Worm (Caenorhabditis elegans): ENCODE data around the gene vit-4.

vit-4 gene

DNA sequence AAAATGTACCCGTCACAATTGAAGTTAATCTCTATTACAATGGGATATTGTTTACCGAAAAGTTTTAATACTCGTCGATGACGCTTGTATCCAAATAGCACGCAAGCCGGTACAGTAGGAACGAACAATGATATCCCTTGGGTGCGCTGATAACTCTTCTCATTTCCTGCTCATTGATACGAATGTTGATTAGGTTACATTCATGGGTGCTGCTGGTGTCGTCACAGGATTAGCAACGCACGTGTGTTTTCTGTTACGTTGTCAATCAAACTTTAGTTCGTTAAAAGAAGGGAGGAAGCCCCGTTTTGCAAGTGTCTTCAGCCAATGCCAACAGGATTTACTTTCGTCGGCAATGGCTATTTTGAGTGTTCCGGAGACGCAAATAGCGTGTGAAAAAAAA is 19.7 kb upstream of the vit-4 start:
- TF ChIP-seq pros-1 (tag; optimal IDR thresholded peaks at IDR 0.05) (no peak), dmd-4 (tag; optimal IDR thresholded peaks at IDR 0.05; ENCODE audit: borderline replicate concordance) (no peak), syd-9 (tag; optimal IDR thresholded peaks at IDR 0.05) (no peak), hlh-13 (GFP tag; optimal IDR thresholded peaks at IDR 0.05) (no peak), sdc-2 (tag; optimal IDR thresholded peaks at IDR 0.05) (no peak), tbx-2 (tag; optimal IDR thresholded peaks at IDR 0.05) (no peak), ceh-14 (tag; optimal IDR thresholded peaks at IDR 0.05) (no peak), pax-1 (tag; optimal IDR thresholded peaks at IDR 0.05) (no peak), hlh-6 (tag; optimal IDR thresholded peaks at IDR 0.05) (no peak), fkh-10 (GFP tag; optimal IDR thresholded peaks at IDR 0.05) (no peak)

DNA sequence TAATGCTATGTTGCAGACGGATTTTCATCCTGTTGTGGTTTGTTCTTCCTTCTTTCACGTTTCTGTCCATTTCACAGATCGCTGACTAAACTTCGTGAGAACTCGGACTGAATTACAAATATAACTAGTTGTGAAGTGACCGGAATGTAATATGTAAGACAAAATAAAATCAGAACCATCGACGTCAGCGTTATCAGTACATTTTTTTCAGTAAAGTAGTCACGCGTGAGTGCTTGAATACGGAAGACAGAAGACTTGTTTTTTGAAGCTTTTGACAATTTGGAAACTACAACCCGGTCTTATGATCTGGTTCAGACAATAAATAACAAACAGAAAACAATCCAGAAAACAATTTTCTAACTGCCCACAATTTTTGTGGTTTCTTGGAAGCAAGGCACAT is 18.0 kb upstream of the vit-4 start:
- TF ChIP-seq rnt-1 (tag; optimal IDR thresholded peaks at IDR 0.05) (no peak), ceh-14 (tag; optimal IDR thresholded peaks at IDR 0.05) (no peak), pha-2 (tag; optimal IDR thresholded peaks at IDR 0.05) (no peak), hlh-8 (tag; optimal IDR thresholded peaks at IDR 0.05) (no peak), odd-2 (tag; optimal IDR thresholded peaks at IDR 0.05) (no peak), ceh-18 (tag; optimal IDR thresholded peaks at IDR 0.05) (no peak), K09A11.1 (tag; optimal IDR thresholded peaks at IDR 0.05; ENCODE audit: insufficient read depth) (no peak), syd-9 (tag; optimal IDR thresholded peaks at IDR 0.05) (no peak), pqm-1 (tag; optimal IDR thresholded peaks at IDR 0.05) (no peak), madf-2 (tag; optimal IDR thresholded peaks at IDR 0.05) (no peak), ztf-16 (tag; optimal IDR thresholded peaks at IDR 0.05) (no peak)

DNA sequence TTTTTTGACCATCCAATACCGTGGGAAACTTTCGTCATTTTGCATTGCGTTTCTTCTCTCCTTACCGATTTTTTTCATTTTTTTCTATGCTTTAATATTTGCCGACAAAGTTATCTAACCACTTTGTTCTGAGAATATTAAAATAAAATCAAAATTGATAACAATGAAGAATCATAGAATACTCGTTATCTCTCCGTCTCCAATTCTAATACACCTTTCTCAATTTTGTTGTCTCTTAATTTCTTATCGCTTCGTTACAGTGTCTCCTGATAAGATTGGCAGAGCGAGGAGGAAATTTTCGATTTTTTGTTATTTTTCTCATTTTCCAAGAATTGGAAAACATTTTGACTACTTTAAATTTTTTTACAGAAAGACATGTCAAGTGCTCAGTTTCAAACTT is 12.5 kb upstream of the vit-4 start, which contains the start of gene ckc-1:
ckc-1 (plus strand) TSS at position 368 of the 400 bp plus-strand sequence.
- TF ChIP-seq pqm-1 (tag; optimal IDR thresholded peaks at IDR 0.05) = peak; percentile 37
- TF ChIP-seq elt-2 (tag; optimal IDR thresholded peaks at IDR 0.05) = peak; percentile 97
- no peak for TF ChIP-seq ceh-30 (tag; optimal IDR thresholded peaks at IDR 0.05)

DNA sequence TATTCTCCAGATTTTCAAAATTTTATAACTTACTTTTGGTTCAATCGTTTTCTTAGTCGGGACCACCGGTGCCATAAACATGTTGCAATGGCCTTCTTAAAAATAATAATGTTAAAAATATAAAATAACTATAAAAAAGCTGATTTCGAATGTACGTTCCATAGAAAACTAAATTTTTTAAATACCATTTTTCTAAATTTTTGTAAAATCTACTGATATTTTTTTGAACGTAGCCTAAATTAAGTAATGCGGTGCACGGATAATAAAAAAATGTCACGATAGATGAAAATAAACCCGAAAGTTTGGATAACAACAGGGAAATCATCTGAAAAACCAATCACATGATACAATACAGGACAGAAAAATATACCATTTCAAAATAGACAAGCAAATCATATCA is 9.7 kb upstream of the vit-4 start, which contains the start of gene T27A10.5:
T27A10.5 (minus strand) TSS at position 101 of the 400 bp plus-strand sequence.
- no peak for TF ChIP-seq unc-86 (tag; optimal IDR thresholded peaks at IDR 0.05)
- no peak for TF ChIP-seq ztf-16 (tag; optimal IDR thresholded peaks at IDR 0.05)
- TF ChIP-seq odd-2 (tag; optimal IDR thresholded peaks at IDR 0.05) = no peak
- no peak for TF ChIP-seq elt-4 (tag; optimal IDR thresholded peaks at IDR 0.05)
- no peak for TF ChIP-seq madf-2 (tag; optimal IDR thresholded peaks at IDR 0.05)
- no peak for TF ChIP-seq unc-3 (GFP tag; conservative IDR thresholded peaks at IDR 0.05)
- TF ChIP-seq unc-3 (tag; optimal IDR thresholded peaks at IDR 0.05) = no peak
- no peak for TF ChIP-seq tbx-7 (tag; optimal IDR thresholded peaks at IDR 0.05)
- no peak for TF ChIP-seq ceh-2 (tag; optimal IDR thresholded peaks at IDR 0.05)
- no peak for TF ChIP-seq pag-3 (tag; optimal IDR thresholded peaks at IDR 0.05; ENCODE audit: borderline replicate concordance)
- no peak for TF ChIP-seq ceh-48 (tag; optimal IDR thresholded peaks at IDR 0.05)
- TF ChIP-seq dve-1 (tag; optimal IDR thresholded peaks at IDR 0.05) = no peak
- no peak for TF ChIP-seq mec-3 (tag; optimal IDR thresholded peaks at IDR 0.05; ENCODE audit: borderline replicate concordance)
- TF ChIP-seq che-1 (tag; optimal IDR thresholded peaks at IDR 0.05) = no peak
- no peak for TF ChIP-seq ets-4 (tag; optimal IDR thresholded peaks at IDR 0.05)
- no peak for TF ChIP-seq ceh-14 (tag; optimal IDR thresholded peaks at IDR 0.05)
- no peak for TF ChIP-seq tbx-2 (tag; optimal IDR thresholded peaks at IDR 0.05)
- no peak for TF ChIP-seq fax-1 (tag; optimal IDR thresholded peaks at IDR 0.05)
- no peak for TF ChIP-seq ceh-31 (tag; optimal IDR thresholded peaks at IDR 0.05)
- no peak for TF ChIP-seq sox-4 (tag; optimal IDR thresholded peaks at IDR 0.05)
- TF ChIP-seq fkh-10 (GFP tag; optimal IDR thresholded peaks at IDR 0.05) = no peak

- TF ChIP-seq F13H6.1 (tag; optimal IDR thresholded peaks at IDR 0.05) (no peak), eyg-1 (tag; optimal IDR thresholded peaks at IDR 0.05) (no peak), ztf-16 (tag; optimal IDR thresholded peaks at IDR 0.05) (no peak), ref-2 (tag; optimal IDR thresholded peaks at IDR 0.05) (no peak), pha-2 (tag; optimal IDR thresholded peaks at IDR 0.05) (no peak), tbx-2 (tag; optimal IDR thresholded peaks at IDR 0.05) (no peak), sdc-2 (tag; optimal IDR thresholded peaks at IDR 0.05) (no peak), gmeb-2 (tag; optimal IDR thresholded peaks at IDR 0.05) (no peak), C38D4.7 (GFP tag; optimal IDR thresholded peaks at IDR 0.05) (no peak)
Measured at ce11 chrX:3572490-3572889, 8.7 kb upstream of the vit-4 start, which contains the start of gene vit-3. vit-3 (minus strand) TSS chrX:3572549.

Data from whole organism, late embryonic.